Worm (Caenorhabditis elegans) whole organism, L1 larva: ENCODE results near the gene dmsr-6.

Source experiments
- ama-1 ChIP-seq: fragments of 150-350 bp; optimal IDR thresholded peaks from 2 replicates; lab custom pipeline; 2014
- ces-1 ChIP-seq: fragments of 150-350 bp; optimal IDR thresholded peaks from 2 replicates; lab custom pipeline; 2014; ENCODE audit warnings: missing biosample characterization, missing genetic modification reagents, missing genetic modification characterization
- fos-1 ChIP-seq: fragments of 150-350 bp; optimal IDR thresholded peaks from 2 replicates; lab custom pipeline; 2014; ENCODE audit warnings: missing biosample characterization, missing genetic modification characterization
- lir-3 ChIP-seq: sonication (generic microtip); optimal IDR thresholded peaks from 2 replicates; lab custom pipeline; 2016; ENCODE audit warnings: mild to moderate bottlenecking, missing genetic modification characterization, moderate library complexity, missing compliant biosample characterization; ENCODE audit not compliant: poor library complexity
- nhr-90 ChIP-seq: sonication (generic microtip); optimal IDR thresholded peaks from 2 replicates; lab custom pipeline; 2016; ENCODE audit warnings: mild to moderate bottlenecking, missing genetic modification characterization, missing compliant biosample characterization; ENCODE audit not compliant: poor library complexity
- snpc-4 ChIP-seq: fragments of 150-350 bp; optimal IDR thresholded peaks from 2 replicates; lab custom pipeline; 2014; ENCODE audit warnings: missing biosample characterization, missing genetic modification characterization
- sptf-1 ChIP-seq: fragments of 150-350 bp; optimal IDR thresholded peaks from 2 replicates; lab custom pipeline; 2014; ENCODE audit warnings: missing biosample characterization, missing genetic modification characterization
- unc-62 ChIP-seq: fragments of 150-350 bp; optimal IDR thresholded peaks from 2 replicates; lab custom pipeline; 2014; ENCODE audit warnings: missing biosample characterization, missing genetic modification reagents, missing genetic modification characterization

DNA sequence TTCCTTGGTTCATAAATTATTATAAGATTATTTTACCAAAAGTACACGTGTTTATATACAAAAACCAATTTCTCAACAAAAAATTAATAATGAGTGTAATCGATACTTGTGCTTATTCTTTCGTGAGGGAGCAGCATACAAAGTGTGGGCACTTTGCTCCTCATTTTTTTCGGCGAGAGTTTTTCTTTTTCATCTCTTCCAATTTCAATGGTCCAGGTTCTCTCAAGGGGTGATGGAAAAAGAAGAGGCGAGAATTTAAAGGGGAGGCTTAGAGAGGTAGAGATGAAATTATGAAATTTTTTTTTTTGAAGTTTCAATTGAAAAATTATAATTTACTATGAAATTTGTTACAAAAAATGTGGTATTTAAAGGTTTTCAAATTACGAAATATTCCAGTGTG, 38.4 kb upstream of the dmsr-6 start:
- TF ChIP-seq ces-1 (no peak), nhr-90 (tag; lab: Kevin White, UChicago) (no peak), snpc-4 (tag; lab: Kevin White, UChicago) (no peak), fos-1 (tag; lab: Kevin White, UChicago) (no peak), sptf-1 (tag; lab: Kevin White, UChicago) (no peak), ama-1 (lab: Kevin White, UChicago) (no peak), lir-3 (tag; lab: Kevin White, UChicago) (no peak), unc-62 (no peak)
